Fruit fly (Drosophila melanogaster): ENCODE results near the gene RpL17.

RpL17 gene

DNA sequence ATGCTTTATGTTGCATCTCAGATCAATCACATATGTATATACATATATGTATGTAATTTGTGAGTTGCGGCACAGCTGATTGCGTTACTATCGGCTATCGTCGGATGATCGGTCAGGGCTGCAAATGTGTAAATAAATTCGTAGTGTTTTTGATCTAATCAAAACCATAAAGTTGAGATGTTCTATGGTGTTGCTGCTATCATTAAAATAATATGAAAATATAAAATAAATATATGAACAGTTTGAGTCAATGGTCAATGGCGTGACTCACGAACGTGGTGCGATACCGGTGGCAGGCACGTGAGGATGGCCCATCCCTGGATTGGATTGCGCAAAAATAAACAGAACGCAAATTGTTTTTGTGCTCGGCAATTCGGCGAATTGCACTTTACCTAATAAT, 26.9 kb upstream of the RpL17 start, which contains the start of gene Coq7 (continued):
- TF ChIP-seq Elba2 (GFP tag; optimal IDR thresholded peaks at IDR 0.05), result peak; percentile 62
- TF ChIP-seq dimm (GFP tag; IDR thresholded peaks at IDR 0.05), result 0 out of 2 replicates have a peak, but pooled peaks have one; percentile 21
- peak; percentile 86 for TF ChIP-seq CG7372 (GFP tag; IDR thresholded peaks at IDR 0.05)
- TF ChIP-seq ems (GFP tag; optimal IDR thresholded peaks at IDR 0.05), result peak; percentile 78
- no peak for TF ChIP-seq gro (GFP tag; optimal IDR thresholded peaks at IDR 0.05)
- peak; percentile 96 for TF ChIP-seq slbo (GFP tag; IDR thresholded peaks at IDR 0.05)
- TF ChIP-seq sc (optimal IDR thresholded peaks at IDR 0.05), result no peak
- TF ChIP-seq sc (GFP tag; optimal IDR thresholded peaks at IDR 0.05), result no peak
- no peak for TF ChIP-seq Trl (optimal IDR thresholded peaks at IDR 0.05)
- peak; percentile 62 for TF ChIP-seq Trl (GFP tag; optimal IDR thresholded peaks at IDR 0.05)
- peak; percentile 65 for TF ChIP-seq jing (GFP tag; optimal IDR thresholded peaks at IDR 0.05)
- TF ChIP-seq CG2129 (GFP tag; IDR thresholded peaks at IDR 0.05; ENCODE audit: partially characterized antibody), result peak; percentile 97
- TF ChIP-seq HmgD (GFP tag; optimal IDR thresholded peaks at IDR 0.05), result no peak
- TF ChIP-seq tap (tag; optimal IDR thresholded peaks at IDR 0.05), result no peak
- peak; percentile 94 for TF ChIP-seq chinmo (GFP tag; IDR thresholded peaks at IDR 0.05; ENCODE audit: partially characterized antibody)
- TF ChIP-seq dan (GFP tag; IDR thresholded peaks at IDR 0.05), result peak; percentile 81
- peak; percentile 98 for TF ChIP-seq CG16813 (GFP tag; IDR thresholded peaks at IDR 0.05; ENCODE audit: partially characterized antibody)
- peak; percentile 88 for TF ChIP-seq H15 (GFP tag; IDR thresholded peaks at IDR 0.05)
- TF ChIP-seq seq (GFP tag; IDR thresholded peaks at IDR 0.05), result peak; percentile 84
- peak; percentile 82 for TF ChIP-seq CG16815 (GFP tag; optimal IDR thresholded peaks at IDR 0.05)
- peak; percentile 90 for TF ChIP-seq CG14050 (GFP tag; IDR thresholded peaks at IDR 0.05)
- TF ChIP-seq disco-r (GFP tag; optimal IDR thresholded peaks at IDR 0.05), result no peak
- peak; percentile 94 for TF ChIP-seq Xbp1 (GFP tag; optimal IDR thresholded peaks at IDR 0.05)
- no peak for TF ChIP-seq CG10209 (GFP tag; optimal IDR thresholded peaks at IDR 0.05)
- TF ChIP-seq emc (GFP tag; optimal IDR thresholded peaks at IDR 0.05), result no peak
- TF ChIP-seq dpn (GFP tag; optimal IDR thresholded peaks at IDR 0.05), result peak; percentile 43 to 93
- peak; percentile 96 for TF ChIP-seq MBD-R2 (GFP tag; IDR thresholded peaks at IDR 0.05)
- peak; percentile 91 for TF ChIP-seq CG10366 (GFP tag; IDR thresholded peaks at IDR 0.05)
- TF ChIP-seq Dip2 (GFP tag; IDR thresholded peaks at IDR 0.05), result no peak
- peak; percentile 85 for TF ChIP-seq B-H1 (GFP tag; IDR thresholded peaks at IDR 0.05)
- TF ChIP-seq CG2875 (GFP tag; optimal IDR thresholded peaks at IDR 0.05), result peak; percentile 63
- TF ChIP-seq CkIIα-i1 (GFP tag; IDR thresholded peaks at IDR 0.05), result 0 out of 2 replicates have a peak, but pooled peaks have one; percentile 6
- TF ChIP-seq Ssrp (tag; optimal IDR thresholded peaks at IDR 0.05), result peak; percentile 84
- peak; percentile 62 for TF ChIP-seq CG7987 (GFP tag; optimal IDR thresholded peaks at IDR 0.05)
- peak; percentile 78 for TF ChIP-seq CrebB (tag; optimal IDR thresholded peaks at IDR 0.05)
- peak; percentile 95 for TF ChIP-seq CG34422 (GFP tag; IDR thresholded peaks at IDR 0.05)
- TF ChIP-seq Hr39 (optimal IDR thresholded peaks at IDR 0.05), result no peak
- peak; percentile 88 for TF ChIP-seq CG10654 (GFP tag; optimal IDR thresholded peaks at IDR 0.05)
- TF ChIP-seq ara (GFP tag; IDR thresholded peaks at IDR 0.05), result peak; percentile 92
- peak; percentile 59 for TF ChIP-seq HLH54F (GFP tag; optimal IDR thresholded peaks at IDR 0.05)
- peak; percentile 48 for TF ChIP-seq Asciz (GFP tag; optimal IDR thresholded peaks at IDR 0.05)
- TF ChIP-seq Hr3 (GFP tag; optimal IDR thresholded peaks at IDR 0.05), result peak; percentile 86
- TF ChIP-seq kay (GFP tag; optimal IDR thresholded peaks at IDR 0.05), result peak; percentile 80
- peak; percentile 90 for TF ChIP-seq CG10959 (GFP tag; IDR thresholded peaks at IDR 0.05)
- peak; percentile 2 for TF ChIP-seq Atf-2 (GFP tag; optimal IDR thresholded peaks at IDR 0.05)
- TF ChIP-seq TFAM (GFP tag; optimal IDR thresholded peaks at IDR 0.05), result peak; percentile 11
- TF ChIP-seq CG8388 (GFP tag; optimal IDR thresholded peaks at IDR 0.05), result peak; percentile 80
- peak; percentile 98 for TF ChIP-seq knrl (GFP tag; IDR thresholded peaks at IDR 0.05; ENCODE audit: partially characterized antibody)
- peak; percentile 94 for TF ChIP-seq Gug (GFP tag; IDR thresholded peaks at IDR 0.05)
- no peak for TF ChIP-seq her (GFP tag; optimal IDR thresholded peaks at IDR 0.05)
- no peak for TF ChIP-seq lab (GFP tag; optimal IDR thresholded peaks at IDR 0.05)
- TF ChIP-seq CG13287 (GFP tag; IDR thresholded peaks at IDR 0.05; ENCODE audit: partially characterized antibody), result peak; percentile 99
- peak; percentile 62 for TF ChIP-seq Dad (GFP tag; optimal IDR thresholded peaks at IDR 0.05)

All from whole organism, embryonic.